Worm (Caenorhabditis elegans): ENCODE results near the gene sym-2.
A peak's percentile ranks its signal among the peaks of the same experiment; 100 is the strongest.

Gene sym-2

DNA sequence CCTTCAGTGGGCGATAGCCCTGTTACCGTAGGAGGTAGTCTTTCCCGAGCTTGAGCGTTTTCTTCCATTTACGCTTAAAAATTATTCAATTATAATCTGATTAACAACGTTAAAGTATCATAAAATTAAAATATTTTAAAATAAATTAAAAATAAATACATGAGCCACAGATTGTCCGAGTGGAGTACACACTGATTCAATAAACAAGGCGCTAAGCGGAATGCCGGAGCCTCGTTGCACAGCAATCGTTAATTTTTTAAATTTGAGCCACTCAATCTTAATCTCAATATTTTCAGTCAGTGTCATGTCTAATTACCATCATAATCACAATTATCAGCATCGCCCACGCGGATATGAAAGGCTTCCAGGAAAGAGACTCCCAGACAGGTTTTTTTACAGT is 11.2 kb downstream of the sym-2 start, which contains the start of the genes sec-5 and pir-1 (continued):
- TF ChIP-seq ama-1 (optimal IDR thresholded peaks at IDR 0.05): no peak
- no peak for TF ChIP-seq D1046.2 (GFP tag; IDR thresholded peaks at IDR 0.05)
- no peak for TF ChIP-seq ceh-32 (tag; optimal IDR thresholded peaks at IDR 0.05; ENCODE audit: poor library complexity)
- TF ChIP-seq skn-1 (tag; optimal IDR thresholded peaks at IDR 0.05): no peak
- TF ChIP-seq lin-15B (tag; optimal IDR thresholded peaks at IDR 0.05): no peak
- no peak for TF ChIP-seq ctbp-1 (GFP tag; IDR thresholded peaks at IDR 0.05)
- no peak for TF ChIP-seq daf-8 (GFP tag; IDR thresholded peaks at IDR 0.05)
- TF ChIP-seq spr-1 (tag; optimal IDR thresholded peaks at IDR 0.05): no peak
- no peak for TF ChIP-seq F10B5.3 (tag; optimal IDR thresholded peaks at IDR 0.05)
- no peak for TF ChIP-seq nhr-6 (tag; optimal IDR thresholded peaks at IDR 0.05)
- no peak for TF ChIP-seq unc-62 (GFP tag; optimal IDR thresholded peaks at IDR 0.05 in 1 of 2)
- no peak for TF ChIP-seq unc-62 (tag; optimal IDR thresholded peaks at IDR 0.05)
- peak; percentile 15 for TF ChIP-seq dve-1 (tag; optimal IDR thresholded peaks at IDR 0.05; ENCODE audit: insufficient read depth)
- peak; percentile 91 for TF ChIP-seq Y48G9A.11 (GFP tag; IDR thresholded peaks at IDR 0.05)
- no peak for TF ChIP-seq pha-4 (GFP tag; IDR thresholded peaks at IDR 0.05)
- no peak for TF ChIP-seq pha-4 (tag; optimal IDR thresholded peaks at IDR 0.05)
- no peak for TF ChIP-seq lin-38 (GFP tag; IDR thresholded peaks at IDR 0.05)
- TF ChIP-seq F44E2.7 (GFP tag; IDR thresholded peaks at IDR 0.05): no peak
- no peak for TF ChIP-seq nhr-28 (tag; optimal IDR thresholded peaks at IDR 0.05)
- TF ChIP-seq zip-2 (tag; optimal IDR thresholded peaks at IDR 0.05): no peak
- TF ChIP-seq fos-1 (tag; optimal IDR thresholded peaks at IDR 0.05): no peak
- no peak for TF ChIP-seq Y75B8A.6 (GFP tag; IDR thresholded peaks at IDR 0.05)
- TF ChIP-seq lsy-2 (tag; optimal IDR thresholded peaks at IDR 0.05): peak in 1 of 2 experiments; percentile 72
- no peak for TF ChIP-seq mdt-29 (GFP tag; IDR thresholded peaks at IDR 0.05)
- TF ChIP-seq Y5F2A.4 (GFP tag; optimal IDR thresholded peaks at IDR 0.05): no peak

DNA sequence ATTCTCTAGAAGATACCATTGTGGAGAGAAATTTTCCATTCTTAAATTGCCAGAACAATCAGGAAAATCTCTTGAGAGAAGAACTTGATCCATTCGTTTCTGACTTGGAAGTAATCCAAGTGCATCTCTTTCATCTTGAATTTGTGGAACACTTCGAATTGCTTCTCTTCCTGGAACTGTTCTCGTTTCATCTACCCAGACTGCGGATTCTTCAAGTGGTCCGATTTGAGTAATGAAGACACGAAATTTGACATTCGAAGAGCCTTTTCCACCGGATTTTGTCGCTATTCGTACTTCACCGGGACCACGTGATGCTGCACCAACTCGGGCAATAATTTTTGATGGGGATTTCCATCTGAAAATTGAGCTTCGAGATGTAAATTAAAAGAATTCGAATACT is 11.8 kb downstream of the sym-2 start:
- TF ChIP-seq nhr-76 (tag; optimal IDR thresholded peaks at IDR 0.05) (no peak), unc-62 (GFP tag; optimal IDR thresholded peaks at IDR 0.05 in 1 of 2) (peak in 1 of 2 experiments; percentile 88), unc-62 (tag; optimal IDR thresholded peaks at IDR 0.05) (no peak)

DNA sequence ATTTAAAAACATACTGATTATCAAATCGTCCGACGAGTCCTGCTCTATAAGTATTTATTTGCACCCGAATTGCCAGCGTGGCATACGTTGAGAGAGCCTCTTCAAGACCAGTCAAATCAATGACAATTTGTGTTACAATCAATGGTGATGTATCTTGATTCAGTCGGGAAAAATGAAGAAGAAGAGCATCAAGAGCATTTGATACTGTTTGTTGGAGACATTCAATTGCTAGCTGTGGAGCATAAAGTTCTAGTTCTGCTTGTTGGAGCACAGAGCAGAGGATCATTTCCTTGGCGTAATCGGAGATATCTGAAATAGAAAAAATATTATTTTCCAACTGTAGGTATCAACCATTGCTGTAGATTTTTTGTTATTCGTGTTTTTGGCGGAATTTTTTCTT is 14.8 kb downstream of the sym-2 start:
- TF ChIP-seq daf-16 (GFP tag; optimal IDR thresholded peaks at IDR 0.05) (no peak), daf-16 (tag; optimal IDR thresholded peaks at IDR 0.05) (no peak), unc-62 (GFP tag; optimal IDR thresholded peaks at IDR 0.05 in 1 of 2) (peak in 1 of 2 experiments; percentile 94), unc-62 (tag; optimal IDR thresholded peaks at IDR 0.05) (no peak)

DNA sequence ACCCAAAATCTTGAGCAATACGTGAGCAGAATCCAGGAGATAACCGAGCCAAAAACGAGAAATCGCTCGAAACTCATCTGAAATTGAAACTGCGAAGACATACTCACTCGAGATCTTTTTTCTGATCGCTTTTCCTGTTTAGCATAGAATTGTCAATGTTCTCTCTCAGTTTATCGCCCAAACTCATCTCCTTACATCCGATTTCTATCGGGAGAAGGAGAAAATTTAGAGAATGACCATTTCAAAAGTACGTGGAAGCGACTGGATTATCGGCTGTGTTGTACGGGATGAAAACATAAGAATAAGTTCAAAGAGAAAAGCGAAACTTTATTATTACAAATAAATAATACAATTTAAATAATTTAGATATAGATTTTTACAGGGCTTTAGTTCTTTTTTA is 15.4 kb downstream of the sym-2 start, which contains the start of gene T23G7.2:
Gene T23G7.2 (minus strand): TSS at position 101 of the 400 bp plus-strand sequence.
- peak in 1 of 2 experiments; percentile 27 for TF ChIP-seq unc-62 (GFP tag; optimal IDR thresholded peaks at IDR 0.05 in 1 of 2)
- TF ChIP-seq unc-62 (tag; optimal IDR thresholded peaks at IDR 0.05): no peak
- TF ChIP-seq lsy-2 (tag; optimal IDR thresholded peaks at IDR 0.05): no peak

DNA sequence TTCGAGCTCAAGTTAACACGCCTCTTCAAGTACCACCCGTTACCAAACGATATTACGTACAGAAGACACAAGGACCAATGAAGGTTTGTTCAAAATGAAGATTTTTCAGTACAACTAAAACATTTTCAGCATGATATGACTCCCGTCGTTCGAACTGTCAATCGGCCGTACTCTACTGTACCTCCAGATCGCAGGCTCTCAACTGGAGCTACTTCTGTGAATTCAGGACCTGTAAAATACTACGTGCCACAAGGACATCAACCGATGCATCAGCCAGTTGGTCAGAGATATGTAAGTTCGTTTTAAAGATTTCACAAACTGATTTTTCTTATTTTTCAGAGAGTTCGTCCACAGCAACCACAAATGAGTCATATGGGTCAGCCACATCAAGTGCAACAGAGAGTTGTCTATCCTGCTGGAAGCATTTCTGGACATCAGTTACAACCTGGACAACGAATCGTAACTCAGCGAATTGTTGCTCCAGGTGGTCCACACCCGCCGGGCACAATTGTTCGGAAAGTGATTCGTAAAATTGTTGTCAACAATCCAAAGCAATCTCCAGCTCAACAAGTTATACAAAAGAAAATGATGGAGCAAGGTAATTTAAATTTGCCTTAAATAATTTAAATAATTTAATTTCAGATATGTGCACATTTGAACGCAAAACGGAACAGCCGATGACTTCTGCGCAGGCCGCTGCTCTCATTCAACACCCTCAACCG is 16.7 kb downstream of the sym-2 start:
- TF ChIP-seq ceh-82 (tag; optimal IDR thresholded peaks at IDR 0.05) (no peak), aha-1 (tag) (peak; percentile 98), unc-62 (GFP tag; optimal IDR thresholded peaks at IDR 0.05 in 1 of 2) (peak in 1 of 2 experiments; percentile 89), unc-62 (tag; optimal IDR thresholded peaks at IDR 0.05) (no peak), ceh-32 (tag; optimal IDR thresholded peaks at IDR 0.05; ENCODE audit: poor library complexity) (no peak), dve-1 (tag; optimal IDR thresholded peaks at IDR 0.05; ENCODE audit: insufficient read depth) (no peak)

DNA sequence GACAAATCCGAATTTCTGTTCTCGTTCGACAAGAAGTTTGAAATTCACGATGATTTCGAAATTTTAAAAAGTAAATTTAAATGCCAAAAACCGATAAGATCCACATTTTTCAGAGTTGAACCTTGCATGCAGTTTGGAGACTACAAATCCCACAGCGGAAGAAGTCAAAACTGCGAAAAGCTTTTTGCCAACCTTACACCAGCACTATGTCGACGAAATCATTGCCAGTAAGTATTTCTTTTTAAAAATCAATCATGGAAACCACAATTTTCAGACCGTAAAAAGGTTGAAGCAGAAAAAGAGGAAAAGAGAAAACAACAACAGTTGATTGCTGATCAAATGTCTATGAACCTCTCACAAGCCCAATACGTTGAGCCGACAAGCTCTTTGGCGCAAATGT is 17.4 kb downstream of the sym-2 start:
- TF ChIP-seq mep-1 (tag; optimal IDR thresholded peaks at IDR 0.05): peak; percentile 15
- TF ChIP-seq Y105C5A.15 (GFP tag; IDR thresholded peaks at IDR 0.05): no peak
- TF ChIP-seq lin-13 (GFP tag; optimal IDR thresholded peaks at IDR 0.05): no peak
- peak; percentile 99 for TF ChIP-seq aha-1 (tag)
